Fruit fly (Drosophila melanogaster): ENCODE data around the gene Tsp26A.
A peak's percentile ranks its signal among the peaks of the same experiment; 100 is the strongest.

The Tsp26A gene

dm6 chr2L:5986094-5986493 lies 13.9 kb upstream of the Tsp26A start, which contains the start of gene ifc (continued):
- TF ChIP-seq shn (GFP tag; optimal IDR thresholded peaks at IDR 0.05) (peak; percentile 74), usp (GFP tag; optimal IDR thresholded peaks at IDR 0.05) (no peak), croc (GFP tag; conservative IDR thresholded peaks at IDR 0.05) (no peak), pho (GFP tag; optimal IDR thresholded peaks at IDR 0.05) (peak; percentile 35), CG10959 (GFP tag; IDR thresholded peaks at IDR 0.05) (no peak), pfk (GFP tag; optimal IDR thresholded peaks at IDR 0.05) (peak; percentile 36), CG15479 (GFP tag; optimal IDR thresholded peaks at IDR 0.05) (no peak), Antp (GFP tag; optimal IDR thresholded peaks at IDR 0.05) (peak; percentile 57), CG3281 (GFP tag; optimal IDR thresholded peaks at IDR 0.05) (peak; percentile 50), Poxn (GFP tag; IDR thresholded peaks at IDR 0.05) (no peak), CG11456 (GFP tag; IDR thresholded peaks at IDR 0.05) (no peak), CG8388 (GFP tag; optimal IDR thresholded peaks at IDR 0.05) (peak; percentile 15), CG6175 (GFP tag; IDR thresholded peaks at IDR 0.05) (no peak), tx (GFP tag; optimal IDR thresholded peaks at IDR 0.05) (peak; percentile 37), Atf3 (GFP tag; optimal IDR thresholded peaks at IDR 0.05) (peak; percentile 5), Bteb2 (GFP tag; optimal IDR thresholded peaks at IDR 0.05) (peak; percentile 47), CG10321 (GFP tag; IDR thresholded peaks at IDR 0.05) (no peak), CG13894 (tag; optimal IDR thresholded peaks at IDR 0.05) (peak; percentile 89), CG4282 (GFP tag; optimal IDR thresholded peaks at IDR 0.05) (peak; percentile 36), psq (GFP tag; optimal IDR thresholded peaks at IDR 0.05) (no peak), NK7.1 (GFP tag; optimal IDR thresholded peaks at IDR 0.05) (no peak), zen (tag; optimal IDR thresholded peaks at IDR 0.05) (peak; percentile 22), CG16779 (GFP tag; IDR thresholded peaks at IDR 0.05) (no peak), cg (GFP tag; optimal IDR thresholded peaks at IDR 0.05) (no peak), inv (GFP tag; IDR thresholded peaks at IDR 0.05; ENCODE audit: partially characterized antibody) (no peak), Lpt (GFP tag; optimal IDR thresholded peaks at IDR 0.05) (no peak), sc (optimal IDR thresholded peaks at IDR 0.05) (no peak), sc (GFP tag; optimal IDR thresholded peaks at IDR 0.05) (no peak), en (GFP tag; optimal IDR thresholded peaks at IDR 0.05) (peak; percentile 1), Rfx (GFP tag; IDR thresholded peaks at IDR 0.05) (no peak), Hmr (GFP tag; optimal IDR thresholded peaks at IDR 0.05) (peak; percentile 73), CG12744 (GFP tag; optimal IDR thresholded peaks at IDR 0.05) (peak; percentile 39), Vsx1 (GFP tag; optimal IDR thresholded peaks at IDR 0.05) (no peak), CG1647 (GFP tag; optimal IDR thresholded peaks at IDR 0.05) (peak; percentile 37), CG17912 (GFP tag; optimal IDR thresholded peaks at IDR 0.05) (no peak), Dfd (GFP tag; optimal IDR thresholded peaks at IDR 0.05) (peak in 1 of 2 experiments; percentile 80), CG4820 (GFP tag; optimal IDR thresholded peaks at IDR 0.05) (peak; percentile 33), B-H1 (GFP tag; IDR thresholded peaks at IDR 0.05) (no peak), vfl (GFP tag; optimal IDR thresholded peaks at IDR 0.05) (peak; percentile 62), Ets97D (GFP tag; optimal IDR thresholded peaks at IDR 0.05) (peak; percentile 91), Meics (GFP tag; optimal IDR thresholded peaks at IDR 0.05) (peak; percentile 61), Hsf (GFP tag; optimal IDR thresholded peaks at IDR 0.05) (peak; percentile 55), CG5245 (GFP tag; optimal IDR thresholded peaks at IDR 0.05) (no peak), nom (GFP tag; optimal IDR thresholded peaks at IDR 0.05) (peak; percentile 46), hb (GFP tag; IDR thresholded peaks at IDR 0.05; ENCODE audit: partially characterized antibody) (no peak), ase (GFP tag; IDR thresholded peaks at IDR 0.05) (no peak), CG4854 (GFP tag; optimal IDR thresholded peaks at IDR 0.05) (peak; percentile 31), mam (GFP tag; optimal IDR thresholded peaks at IDR 0.05) (peak; percentile 77), CG18619 (GFP tag; optimal IDR thresholded peaks at IDR 0.05) (peak; percentile 37), Hr51 (GFP tag; optimal IDR thresholded peaks at IDR 0.05) (peak in 1 of 2 experiments; percentile 21), CG2875 (GFP tag; optimal IDR thresholded peaks at IDR 0.05) (no peak), CG12155 (GFP tag; optimal IDR thresholded peaks at IDR 0.05) (peak; percentile 37)
